Worm (Caenorhabditis elegans): ENCODE results near the gene lsm-1.

DNA sequence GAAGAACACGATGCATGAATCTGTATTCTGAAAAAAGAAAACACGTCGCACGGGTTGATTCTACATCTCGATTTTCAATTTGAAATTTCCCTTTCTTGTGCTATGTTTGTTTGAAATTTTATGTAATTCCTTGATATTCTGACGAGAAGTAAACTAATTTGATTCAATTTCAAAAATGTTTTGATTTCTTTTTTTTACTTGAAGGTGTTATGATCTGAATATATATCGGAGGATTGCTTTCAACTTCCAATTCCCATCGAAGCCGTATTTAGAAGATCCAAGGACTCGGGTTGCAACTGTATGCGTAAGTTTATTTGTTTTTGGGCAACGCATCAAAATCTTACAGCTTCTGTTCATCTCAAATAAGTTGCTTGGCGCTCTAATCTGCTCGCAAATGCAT is 614 bp downstream of the lsm-1 start, which contains the start of gene F40F8.1:
- TF ChIP-seq skn-1 (tag; optimal IDR thresholded peaks at IDR 0.05) (no peak), nhr-11 (tag; optimal IDR thresholded peaks at IDR 0.05) (no peak), ztf-11 (tag; optimal IDR thresholded peaks at IDR 0.05) (no peak), nhr-25 (tag; optimal IDR thresholded peaks at IDR 0.05) (no peak), nhr-237 (tag; optimal IDR thresholded peaks at IDR 0.05) (no peak)
